Fruit fly (Drosophila melanogaster): Measurements from ENCODE around the gene CG31391.
A peak's percentile ranks its signal among the peaks of the same experiment; 100 is the strongest.

Gene CG31391

DNA sequence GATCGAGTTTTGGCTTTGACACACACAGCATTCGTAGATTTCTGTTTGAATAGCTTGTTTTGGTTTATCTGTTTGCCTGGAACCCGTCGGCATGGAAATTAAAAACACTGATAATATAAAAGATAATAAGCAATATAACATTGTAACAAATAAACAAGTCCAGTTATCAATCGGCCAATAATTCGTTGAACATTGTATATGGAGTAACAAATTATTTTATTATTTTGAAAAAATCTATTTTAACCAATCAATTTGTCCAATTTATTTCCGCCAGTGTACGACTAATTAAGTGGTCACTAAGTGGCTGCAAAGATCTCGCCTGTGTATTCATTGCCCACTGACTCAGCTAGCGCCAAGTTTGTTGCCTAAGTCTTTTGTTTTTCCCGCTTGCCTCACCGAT is 16.0 kb downstream of the CG31391 start (continued):
- TF ChIP-seq stc (GFP tag; IDR thresholded peaks at IDR 0.05) (no peak), CG34422 (GFP tag; IDR thresholded peaks at IDR 0.05) (0 out of 3 replicates have a peak, but pooled peaks have one; percentile 27), Ada2b (GFP tag; IDR thresholded peaks at IDR 0.05) (no peak), Ets65A (GFP tag) (no peak), mld (GFP tag; IDR thresholded peaks at IDR 0.05; ENCODE audit: partially characterized antibody) (no peak), bbx (GFP tag; IDR thresholded peaks at IDR 0.05; ENCODE audit: partially characterized antibody) (no peak), cas (GFP tag; IDR thresholded peaks at IDR 0.05) (peak; percentile 43; the same call in 1 of the 2 replicates), emc (GFP tag; optimal IDR thresholded peaks at IDR 0.05) (no peak), maf-S (GFP tag; optimal IDR thresholded peaks at IDR 0.05) (no peak), BEAF-32 (GFP tag; optimal IDR thresholded peaks at IDR 0.05) (no peak), NfI (GFP tag; optimal IDR thresholded peaks at IDR 0.05) (peak; percentile 26), CG7556 (GFP tag; optimal IDR thresholded peaks at IDR 0.05) (peak; percentile 37), h (optimal IDR thresholded peaks at IDR 0.05) (no peak), z (GFP tag; IDR thresholded peaks at IDR 0.05) (no peak), CG11695 (GFP tag; IDR thresholded peaks at IDR 0.05) (peak; percentile 62; the same call in 1 of the 3 replicates), CG7271 (tag; optimal IDR thresholded peaks at IDR 0.05) (no peak), Nf-YB (GFP tag; optimal IDR thresholded peaks at IDR 0.05) (no peak), ATbp (GFP tag; optimal IDR thresholded peaks at IDR 0.05) (no peak), E2f1 (GFP tag; IDR thresholded peaks at IDR 0.05) (0 out of 2 replicates have a peak, but pooled peaks have one; percentile 28), chm (GFP tag; IDR thresholded peaks at IDR 0.05) (no peak), CG6272 (GFP tag; IDR thresholded peaks at IDR 0.05) (0 out of 2 replicates have a peak, but pooled peaks have one; percentile 20), GATAe (GFP tag; conservative IDR thresholded peaks at IDR 0.05) (0 out of 2 replicates have a peak, but pooled peaks have one; percentile 18), Trl (optimal IDR thresholded peaks at IDR 0.05) (no peak), Trl (GFP tag; optimal IDR thresholded peaks at IDR 0.05) (no peak), CG2199 (GFP tag; IDR thresholded peaks at IDR 0.05) (no peak), CG15073 (GFP tag; optimal IDR thresholded peaks at IDR 0.05) (no peak), CG4707 (GFP tag; optimal IDR thresholded peaks at IDR 0.05) (no peak), sna (GFP tag; IDR thresholded peaks at IDR 0.05; ENCODE audit: partially characterized antibody) (no peak), lab (GFP tag; optimal IDR thresholded peaks at IDR 0.05) (peak; percentile 70), CG31365 (tag; optimal IDR thresholded peaks at IDR 0.05) (no peak), Vsx1 (GFP tag; optimal IDR thresholded peaks at IDR 0.05) (peak; percentile 48), pb (GFP tag; optimal IDR thresholded peaks at IDR 0.05) (no peak), tx (GFP tag; optimal IDR thresholded peaks at IDR 0.05) (no peak), CG10274 (GFP tag; optimal IDR thresholded peaks at IDR 0.05) (no peak), row (GFP tag; IDR thresholded peaks at IDR 0.05) (peak; percentile 66), Pdp1 (GFP tag; optimal IDR thresholded peaks at IDR 0.05) (no peak), slp2 (GFP tag; optimal IDR thresholded peaks at IDR 0.05) (no peak), hth (optimal IDR thresholded peaks at IDR 0.05) (no peak), fu2 (GFP tag; optimal IDR thresholded peaks at IDR 0.05) (no peak), NC2β (GFP tag; optimal IDR thresholded peaks at IDR 0.05) (no peak), sima (GFP tag; optimal IDR thresholded peaks at IDR 0.05) (no peak), Hr39 (optimal IDR thresholded peaks at IDR 0.05) (no peak), dati (GFP tag; IDR thresholded peaks at IDR 0.05) (no peak), MBD-R2 (GFP tag; IDR thresholded peaks at IDR 0.05) (peak; percentile 40; the same call in 1 of the 2 replicates), eyg (GFP tag; optimal IDR thresholded peaks at IDR 0.05) (no peak), Dref (GFP tag; IDR thresholded peaks at IDR 0.05) (no peak), Rx (GFP tag; IDR thresholded peaks at IDR 0.05) (no peak), gcm (GFP tag; optimal IDR thresholded peaks at IDR 0.05) (no peak), D19B (GFP tag; optimal IDR thresholded peaks at IDR 0.05) (no peak), jigr1 (GFP tag; IDR thresholded peaks at IDR 0.05) (no peak), CG4328 (GFP tag; optimal IDR thresholded peaks at IDR 0.05) (no peak), CG7963 (GFP tag; IDR thresholded peaks at IDR 0.05; ENCODE audit: partially characterized antibody) (no peak), grn (GFP tag; optimal IDR thresholded peaks at IDR 0.05) (no peak)

Data from whole organism, embryonic.